Fruit fly (Drosophila melanogaster) whole organism, prepupa: Measurements from ENCODE around the gene RanGAP.

Experiments used
- CG11902 ChIP-seq: fragments of 200-800 bp; sonication (Bioruptor generic); optimal IDR thresholded peaks from 3 replicates; lab custom pipeline; 2016; ENCODE audit warnings: missing biosample characterization, missing genetic modification characterization
- CG32006 ChIP-seq: fragments of 200-800 bp; sonication (Bioruptor generic); optimal IDR thresholded peaks from 3 replicates; lab custom pipeline; 2017; ENCODE audit warnings: missing biosample characterization, mild to moderate bottlenecking, missing genetic modification characterization
- Met ChIP-seq: fragments of 200-800 bp; sonication (Bioruptor generic); optimal IDR thresholded peaks from 3 replicates; lab custom pipeline; 2016; ENCODE audit warnings: missing biosample characterization, missing genetic modification characterization
- Sox14 ChIP-seq: fragments of 200-800 bp; sonication (Bioruptor generic); optimal IDR thresholded peaks from 3 replicates; lab custom pipeline; 2016; ENCODE audit warnings: missing biosample characterization, missing genetic modification characterization
- Sox15 ChIP-seq: fragments of 200-800 bp; sonication (Bioruptor generic); optimal IDR thresholded peaks from 3 replicates; lab custom pipeline; 2016; ENCODE audit warnings: missing biosample characterization, missing genetic modification characterization
- achi ChIP-seq: fragments of 200-800 bp; sonication (Bioruptor generic); optimal IDR thresholded peaks from 3 replicates; lab custom pipeline; 2016; ENCODE audit warnings: missing biosample characterization, missing genetic modification characterization

dm6 chr2L:19459404-19459803 lies 17.6 kb downstream of the RanGAP start:
- TF ChIP-seq Met (GFP tag; lab: Kevin White, UChicago) (no peak), Sox15 (GFP tag; lab: Kevin White, UChicago) (no peak), CG11902 (GFP tag; lab: Kevin White, UChicago) (no peak), achi (GFP tag; lab: Kevin White, UChicago) (no peak), Sox14 (GFP tag; lab: Kevin White, UChicago) (no peak), CG32006 (GFP tag; lab: Kevin White, UChicago) (no peak)
